Worm (Caenorhabditis elegans): ENCODE measurements around the gene mfsd-10.

- TF ChIP-seq nhr-28 (tag; optimal IDR thresholded peaks at IDR 0.05) (no peak), lin-35 (GFP tag; optimal IDR thresholded peaks at IDR 0.05) (no peak), fos-1 (tag; optimal IDR thresholded peaks at IDR 0.05) (no peak), jun-1 (tag; optimal IDR thresholded peaks at IDR 0.05) (no peak)
These were observed 23.1 kb upstream of the mfsd-10 start, which contains the start of gene F10D7.5 for ce11 chrX:17391515-17391914.
